Worm (Caenorhabditis elegans) whole organism, L2 larva: ENCODE measurements around the gene W02H3.1.

Experiments
- R02D3.7 ChIP-seq: fragments of 150-350 bp; optimal IDR thresholded peaks from 2 replicates; lab custom pipeline; 2014; ENCODE audit warnings: missing biosample characterization, missing genetic modification characterization
- nhr-237 ChIP-seq: fragments of 150-350 bp; optimal IDR thresholded peaks from 2 replicates; lab custom pipeline; 2014; ENCODE audit warnings: missing biosample characterization, missing genetic modification characterization
- snpc-4 ChIP-seq: fragments of 150-350 bp; optimal IDR thresholded peaks from 2 replicates; lab custom pipeline; 2014; ENCODE audit warnings: missing biosample characterization, missing genetic modification characterization

DNA sequence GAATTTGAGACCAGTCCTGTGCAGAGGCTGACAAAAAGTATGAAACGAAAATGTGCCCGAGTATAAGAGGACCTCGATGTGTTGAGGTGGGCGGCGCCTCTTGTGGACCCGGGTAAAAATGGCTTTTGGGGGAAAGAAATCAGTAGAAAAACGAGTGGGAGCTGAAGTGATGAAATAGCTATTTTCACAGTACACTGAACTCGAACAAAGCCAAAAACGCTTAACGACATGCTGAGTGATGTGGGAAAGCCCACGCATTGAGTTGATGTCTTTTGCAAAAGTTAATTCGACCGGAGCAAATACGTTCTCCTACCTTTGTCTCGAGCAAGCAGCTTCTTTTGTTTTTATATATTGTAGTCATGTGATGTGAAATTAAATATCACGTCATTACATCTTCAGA, 11.5 kb upstream of the W02H3.1 start, which contains the start of gene nlp-66:
- TF ChIP-seq snpc-4 (tag; lab: Kevin White, UChicago) = no peak
- no peak for TF ChIP-seq nhr-237 (tag; lab: Kevin White, UChicago)
- TF ChIP-seq R02D3.7 (tag; lab: Kevin White, UChicago) = no peak
